Worm (Caenorhabditis elegans) whole organism, mixed stage, embryonic: ENCODE results near the gene F26A1.19.

Experiments used
- lsy-2 ChIP-seq: fragments of 150-350 bp; optimal IDR thresholded peaks from 2 replicates; lab custom pipeline; 2014; ENCODE audit warnings: missing biosample characterization, missing genetic modification characterization
- pha-4 ChIP-seq: fragments of 150-350 bp; optimal IDR thresholded peaks from 2 replicates; lab custom pipeline; 2018; ENCODE audit warnings: missing biosample characterization, missing genetic modification reagents, missing genetic modification characterization
- sem-2 ChIP-seq: fragments of 200-800 bp; sonication (Bioruptor generic); optimal IDR thresholded peaks from 2 replicates; lab custom pipeline; 2018; ENCODE audit warnings: mild to moderate bottlenecking, missing genetic modification characterization, missing compliant biosample characterization

ce11 chrIII:4863127-4863526, 25.6 kb downstream of the F26A1.19 start, which contains the start of gene coq-8:
- TF ChIP-seq lsy-2 (tag; lab: Kevin White, UChicago) (no peak), pha-4 (no peak), sem-2 (GFP tag; lab: Kevin White, UChicago) (no peak)
